Fruit fly (Drosophila melanogaster): ENCODE measurements around the gene CG42823.

dm6 chr3R:17422102-17422501 is 17.2 kb upstream of the CG42823 start, which contains the start of gene CG14332:
- TF ChIP-seq Hr83 (GFP tag; optimal IDR thresholded peaks at IDR 0.05; ENCODE audit: poor library complexity, severe bottlenecking) (no peak), fru (GFP tag; optimal IDR thresholded peaks at IDR 0.05) (no peak), Abd-B (GFP tag; optimal IDR thresholded peaks at IDR 0.05) (no peak), h (GFP tag; optimal IDR thresholded peaks at IDR 0.05) (no peak), lola (GFP tag; optimal IDR thresholded peaks at IDR 0.05) (no peak), Myc (optimal IDR thresholded peaks at IDR 0.05) (no peak)
